Worm (Caenorhabditis elegans) whole organism, L4/young adult: ENCODE measurements around the gene T28A11.20.

Experiments
- dao-5 ChIP-seq: sonication (generic microtip); optimal IDR thresholded peaks from 2 replicates; lab custom pipeline; 2016; ENCODE audit warnings: missing genotype, missing genetic modification characterization, moderate library complexity, missing compliant biosample characterization
- him-1 ChIP-seq: sonication (generic microtip); optimal IDR thresholded peaks from 2 replicates; lab custom pipeline; 2016; ENCODE audit warnings: missing genotype, missing genetic modification reagents, missing genetic modification characterization, missing compliant biosample characterization

- no peak for TF ChIP-seq dao-5 (tag; lab: Kevin White, UChicago)
- TF ChIP-seq him-1 = no peak
Measured at ce11 chrV:3250153-3250552, 22.9 kb downstream of the T28A11.20 start, which contains the start of gene T28A11.13.
